Fruit fly (Drosophila melanogaster): Measurements from ENCODE around the gene Coq8.
A peak's percentile ranks its signal among the peaks of the same experiment; 100 is the strongest.

Gene Coq8

DNA sequence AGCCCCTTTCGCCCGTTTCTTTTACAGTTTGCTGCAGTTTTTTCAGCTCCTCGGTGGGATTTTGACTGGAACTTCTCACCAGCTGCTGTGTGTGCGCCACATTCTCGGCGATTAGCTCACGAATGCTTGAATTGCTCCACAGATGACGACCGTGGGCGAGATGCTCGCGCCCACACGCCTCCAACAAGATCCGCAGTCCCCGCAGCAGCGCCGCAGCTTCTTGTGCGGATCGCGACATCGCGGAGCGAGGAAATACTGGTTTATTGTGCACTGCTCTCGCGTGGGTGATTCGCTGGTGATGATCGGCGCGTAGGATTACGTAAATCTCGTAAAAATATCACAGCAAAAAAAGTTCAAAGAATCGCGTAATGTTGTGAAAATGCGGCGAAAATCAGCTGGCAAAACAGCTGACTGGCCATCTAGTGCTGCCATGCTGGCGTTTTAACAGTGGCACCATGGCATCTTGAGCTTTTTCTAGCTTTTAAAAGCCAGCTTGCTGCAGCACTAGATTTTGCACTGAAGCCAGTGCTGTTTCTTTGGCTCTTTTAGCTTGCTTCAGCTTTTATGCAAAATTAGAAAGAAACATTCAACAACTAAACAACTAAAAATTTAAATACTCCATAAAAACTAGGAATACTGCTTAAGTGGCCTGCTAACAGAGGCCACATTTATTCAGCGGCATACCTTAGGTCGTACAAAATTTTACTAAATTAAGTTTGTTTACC, at the start of gene Coq8:
Gene Coq8, minus strand, starts transcription at position 397 of the 725 bp plus-strand sequence.
- TF ChIP-seq otp (GFP tag; IDR thresholded peaks at IDR 0.05) (no peak), tll (GFP tag; optimal IDR thresholded peaks at IDR 0.05) (no peak), eyg (GFP tag; optimal IDR thresholded peaks at IDR 0.05) (no peak), Hand (GFP tag; optimal IDR thresholded peaks at IDR 0.05) (no peak), CG6791 (GFP tag; IDR thresholded peaks at IDR 0.05; ENCODE audit: partially characterized antibody) (no peak), tin (GFP tag; optimal IDR thresholded peaks at IDR 0.05) (no peak), Neu2 (GFP tag; optimal IDR thresholded peaks at IDR 0.05; ENCODE audit: borderline replicate concordance) (no peak), Mad (GFP tag; optimal IDR thresholded peaks at IDR 0.05) (no peak), usp (GFP tag; optimal IDR thresholded peaks at IDR 0.05) (no peak), row (GFP tag; IDR thresholded peaks at IDR 0.05) (peak; percentile 90), CG8089 (GFP tag; optimal IDR thresholded peaks at IDR 0.05) (no peak), sd (tag; optimal IDR thresholded peaks at IDR 0.05) (peak; percentile 36), CG3838 (GFP tag; optimal IDR thresholded peaks at IDR 0.05) (no peak), CG17385 (GFP tag; optimal IDR thresholded peaks at IDR 0.05) (no peak), Mrtf (GFP tag; IDR thresholded peaks at IDR 0.05) (no peak), da (GFP tag; optimal IDR thresholded peaks at IDR 0.05) (no peak), CG4617 (GFP tag; optimal IDR thresholded peaks at IDR 0.05; ENCODE audit: borderline replicate concordance) (no peak), dysf (GFP tag; IDR thresholded peaks at IDR 0.05) (no peak), NFAT (GFP tag; IDR thresholded peaks at IDR 0.05) (peak; percentile 48; the same call in 1 of the 2 replicates), grn (GFP tag; optimal IDR thresholded peaks at IDR 0.05) (no peak), fu2 (GFP tag; optimal IDR thresholded peaks at IDR 0.05) (no peak), CG15696 (tag; optimal IDR thresholded peaks at IDR 0.05) (no peak), crp (GFP tag; optimal IDR thresholded peaks at IDR 0.05) (peak; percentile 14 to 88), caup (GFP tag; optimal IDR thresholded peaks at IDR 0.05; ENCODE audit: severe bottlenecking) (no peak), CG10462 (GFP tag; optimal IDR thresholded peaks at IDR 0.05) (no peak), CG14050 (GFP tag; IDR thresholded peaks at IDR 0.05) (no peak), CG13624 (GFP tag; optimal IDR thresholded peaks at IDR 0.05) (no peak), CG10979 (tag; optimal IDR thresholded peaks at IDR 0.05) (no peak), CG10565 (GFP tag; optimal IDR thresholded peaks at IDR 0.05) (no peak), Elba2 (GFP tag; optimal IDR thresholded peaks at IDR 0.05) (no peak), CG6813 (GFP tag; optimal IDR thresholded peaks at IDR 0.05) (no peak), ewg (GFP tag; optimal IDR thresholded peaks at IDR 0.05) (no peak), Hr78 (GFP tag; optimal IDR thresholded peaks at IDR 0.05) (no peak), CG6654 (GFP tag; optimal IDR thresholded peaks at IDR 0.05) (no peak), CG4820 (GFP tag; optimal IDR thresholded peaks at IDR 0.05) (no peak), sens (GFP tag) (peak; percentile 44), Ssrp (tag; optimal IDR thresholded peaks at IDR 0.05) (no peak), unpg (GFP tag; optimal IDR thresholded peaks at IDR 0.05) (no peak), gsb-n (tag; optimal IDR thresholded peaks at IDR 0.05) (no peak), CG16863 (GFP tag; optimal IDR thresholded peaks at IDR 0.05) (no peak), Rfx (GFP tag; IDR thresholded peaks at IDR 0.05) (peak; percentile 74), Poxn (GFP tag; IDR thresholded peaks at IDR 0.05) (no peak), gcm (GFP tag; optimal IDR thresholded peaks at IDR 0.05) (no peak), Kr (GFP tag; optimal IDR thresholded peaks at IDR 0.05) (no peak), seq (GFP tag; IDR thresholded peaks at IDR 0.05) (no peak), CG15601 (tag; optimal IDR thresholded peaks at IDR 0.05) (no peak), Dad (GFP tag; optimal IDR thresholded peaks at IDR 0.05) (no peak), CG8281 (tag; optimal IDR thresholded peaks at IDR 0.05) (no peak), CG15514 (GFP tag; optimal IDR thresholded peaks at IDR 0.05) (peak; percentile 10)

Data from whole organism, embryonic.